Worm (Caenorhabditis elegans): Measurements from ENCODE around the gene scc-2.

Gene scc-2

ce11 chrII:220602-221001 lies 42.9 kb downstream of the scc-2 start, which contains the start of gene ubxn-3 (continued):
- TF ChIP-seq nfyb-1 (GFP tag; IDR thresholded peaks at IDR 0.05) (no peak), ceh-91 (GFP tag; IDR thresholded peaks at IDR 0.05) (no peak), nhr-120 (GFP tag; IDR thresholded peaks at IDR 0.05) (no peak), K12H6.12 (tag; optimal IDR thresholded peaks at IDR 0.05) (no peak), D2030.7 (GFP tag; IDR thresholded peaks at IDR 0.05) (peak; percentile 13; the same call in 1 of the 2 replicates), T07F8.4 (tag; optimal IDR thresholded peaks at IDR 0.05) (no peak), Y95B8A.8 (GFP tag; IDR thresholded peaks at IDR 0.05) (no peak), hsf-1 (GFP tag; IDR thresholded peaks at IDR 0.05) (no peak), F57A8.1 (GFP tag; optimal IDR thresholded peaks at IDR 0.05) (no peak), madf-8 (GFP tag; conservative IDR thresholded peaks at IDR 0.05) (peak; percentile 45)

- TF ChIP-seq zfh-2 (GFP tag; conservative IDR thresholded peaks at IDR 0.05) (peak; percentile 44; the same call in 1 of the 2 replicates), mxl-1 (tag; optimal IDR thresholded peaks at IDR 0.05) (no peak)
Observed at ce11 chrII:219846-220503, 43.5 kb downstream of the scc-2 start.

ce11 chrII:217308-217707 lies 46.2 kb downstream of the scc-2 start:
- TF ChIP-seq madf-10 (tag; optimal IDR thresholded peaks at IDR 0.05), result no peak
- TF ChIP-seq unc-130 (GFP tag; optimal IDR thresholded peaks at IDR 0.05), result no peak
- no peak for TF ChIP-seq lin-54 (GFP tag; optimal IDR thresholded peaks at IDR 0.05)
- TF ChIP-seq sdz-38 (tag; optimal IDR thresholded peaks at IDR 0.05), result no peak
- no peak for TF ChIP-seq B0035.1 (tag; optimal IDR thresholded peaks at IDR 0.05)
- no peak for TF ChIP-seq C17E4.6 (GFP tag; IDR thresholded peaks at IDR 0.05)
- TF ChIP-seq F52B5.7 (tag; optimal IDR thresholded peaks at IDR 0.05), result no peak
- no peak for TF ChIP-seq die-1 (tag; optimal IDR thresholded peaks at IDR 0.05)
- no peak for TF ChIP-seq K11D2.4 (GFP tag; IDR thresholded peaks at IDR 0.05)
- TF ChIP-seq Y95B8A.8 (GFP tag; IDR thresholded peaks at IDR 0.05), result no peak
- TF ChIP-seq ztf-26 (tag; optimal IDR thresholded peaks at IDR 0.05), result no peak
- TF ChIP-seq ceh-91 (GFP tag; IDR thresholded peaks at IDR 0.05), result no peak
- TF ChIP-seq C06A6.2 (GFP tag; conservative IDR thresholded peaks at IDR 0.05), result no peak
- no peak for TF ChIP-seq ceh-58 (GFP tag; IDR thresholded peaks at IDR 0.05)
- TF ChIP-seq ceh-100 (GFP tag; IDR thresholded peaks at IDR 0.05), result no peak
- TF ChIP-seq B0336.3 (GFP tag; IDR thresholded peaks at IDR 0.05), result no peak

- peak; percentile 89 for TF ChIP-seq B0336.3 (GFP tag; IDR thresholded peaks at IDR 0.05)
- peak in 1 of 2 experiments; percentile 40 for TF ChIP-seq rec-8 (tag; optimal IDR thresholded peaks at IDR 0.05)
- peak; percentile 93 for TF ChIP-seq rcor-1 (GFP tag; IDR thresholded peaks at IDR 0.05)
- TF ChIP-seq F23B12.7 (tag; optimal IDR thresholded peaks at IDR 0.05; ENCODE audit: insufficient read depth), result peak; percentile 93
- peak; percentile 86 for TF ChIP-seq K11D2.4 (GFP tag; IDR thresholded peaks at IDR 0.05)
- peak; percentile 71; the same call in 1 of the 2 replicates for TF ChIP-seq egl-44 (GFP tag; IDR thresholded peaks at IDR 0.05)
- peak; percentile 80 for TF ChIP-seq D2030.7 (GFP tag; IDR thresholded peaks at IDR 0.05)
- no peak for TF ChIP-seq cebp-2 (GFP tag; IDR thresholded peaks at IDR 0.05)
- TF ChIP-seq rpc-1 (optimal IDR thresholded peaks at IDR 0.05), result no peak
- no peak for TF ChIP-seq rpc-1 (tag; optimal IDR thresholded peaks at IDR 0.05)
- TF ChIP-seq athp-1 (tag; optimal IDR thresholded peaks at IDR 0.05), result peak; percentile 75
- peak; percentile 90 for TF ChIP-seq ztf-26 (tag; optimal IDR thresholded peaks at IDR 0.05)
- peak; percentile 93 for TF ChIP-seq repo-1 (tag; optimal IDR thresholded peaks at IDR 0.05)
- peak; percentile 56 for TF ChIP-seq F49E8.2 (tag; optimal IDR thresholded peaks at IDR 0.05; ENCODE audit: insufficient read depth)
- peak; percentile 39 to 62 for TF ChIP-seq let-607 (tag; optimal IDR thresholded peaks at IDR 0.05)
- TF ChIP-seq ceh-27 (GFP tag; optimal IDR thresholded peaks at IDR 0.05), result peak; percentile 76
- TF ChIP-seq Y53G8AR.9 (GFP tag; conservative IDR thresholded peaks at IDR 0.05), result peak; percentile 95
- TF ChIP-seq snpc-3.4 (tag; optimal IDR thresholded peaks at IDR 0.05), result peak; percentile 57
- peak; percentile 74; the same call in 1 of the 2 replicates for TF ChIP-seq Y56A3A.18 (GFP tag; IDR thresholded peaks at IDR 0.05)
- TF ChIP-seq snpc-1.1 (tag; optimal IDR thresholded peaks at IDR 0.05; ENCODE audit: insufficient read depth), result no peak
- TF ChIP-seq C06A6.2 (GFP tag; conservative IDR thresholded peaks at IDR 0.05), result peak; percentile 90
- TF ChIP-seq unc-62 (GFP tag; optimal IDR thresholded peaks at IDR 0.05), result no peak
Observed at ce11 chrII:216598-216997, 46.9 kb downstream of the scc-2 start, which contains the start of gene F48A11.4. TSS of gene F48A11.4 (minus strand) at chrII:216621.

All from whole organism, young adult.